Worm (Caenorhabditis elegans): ENCODE results near the gene nlf-1.

nlf-1 gene

ce11 chrX:975236-975535 lies 42.2 kb downstream of the nlf-1 start:
- TF ChIP-seq C06A6.2 (GFP tag; conservative IDR thresholded peaks at IDR 0.05) (no peak), snpc-4 (GFP tag; optimal IDR thresholded peaks at IDR 0.05) (no peak), snpc-4 (tag; optimal IDR thresholded peaks at IDR 0.05) (peak in 2 of 4 experiments; percentile 62 to 72)

ce11 chrX:974499-975235 lies 42.7 kb downstream of the nlf-1 start, which contains the start of gene vps-45:
Gene vps-45 (minus strand): TSS chrX:974848.
- peak; percentile 38 for TF ChIP-seq hmg-1.2 (GFP tag; IDR thresholded peaks at IDR 0.05)
- TF ChIP-seq snpc-4 (GFP tag; optimal IDR thresholded peaks at IDR 0.05): no peak
- peak in 2 of 4 experiments; percentile 80 to 82 for TF ChIP-seq snpc-4 (tag; optimal IDR thresholded peaks at IDR 0.05)
- no peak for TF ChIP-seq die-1 (tag; optimal IDR thresholded peaks at IDR 0.05)
- peak; percentile 41 for TF ChIP-seq ceh-27 (GFP tag; optimal IDR thresholded peaks at IDR 0.05)
- TF ChIP-seq athp-1 (tag; optimal IDR thresholded peaks at IDR 0.05): no peak
- TF ChIP-seq snpc-3.4 (tag; optimal IDR thresholded peaks at IDR 0.05): no peak
- TF ChIP-seq fkh-3 (tag; optimal IDR thresholded peaks at IDR 0.05): no peak
- TF ChIP-seq nhr-80 (tag; optimal IDR thresholded peaks at IDR 0.05): peak; percentile 37
- TF ChIP-seq nhr-90 (tag; optimal IDR thresholded peaks at IDR 0.05): no peak
- TF ChIP-seq attf-5 (GFP tag; optimal IDR thresholded peaks at IDR 0.05): peak; percentile 21
- TF ChIP-seq atf-7 (tag; optimal IDR thresholded peaks at IDR 0.05): no peak
- TF ChIP-seq ekl-4 (GFP tag; IDR thresholded peaks at IDR 0.05): no peak
- TF ChIP-seq lin-40 (tag; optimal IDR thresholded peaks at IDR 0.05): peak; percentile 8
- peak; percentile 69 for TF ChIP-seq zfh-2 (GFP tag; conservative IDR thresholded peaks at IDR 0.05)
- TF ChIP-seq gei-17 (GFP tag; optimal IDR thresholded peaks at IDR 0.05): no peak
- TF ChIP-seq lin-54 (GFP tag; optimal IDR thresholded peaks at IDR 0.05): no peak
- TF ChIP-seq lsl-1 (GFP tag; optimal IDR thresholded peaks at IDR 0.05): no peak
- TF ChIP-seq T26A5.8 (tag; optimal IDR thresholded peaks at IDR 0.05): no peak
- TF ChIP-seq C17E4.6 (GFP tag; IDR thresholded peaks at IDR 0.05): no peak
- no peak for TF ChIP-seq mes-4 (tag; optimal IDR thresholded peaks at IDR 0.05)

- no peak for TF ChIP-seq hlh-12 (tag; optimal IDR thresholded peaks at IDR 0.05)
- TF ChIP-seq mcd-1 (GFP tag; IDR thresholded peaks at IDR 0.05): no peak
- no peak for TF ChIP-seq rpc-1 (optimal IDR thresholded peaks at IDR 0.05)
- TF ChIP-seq rpc-1 (tag; optimal IDR thresholded peaks at IDR 0.05): no peak
- no peak for TF ChIP-seq T07F8.4 (tag; optimal IDR thresholded peaks at IDR 0.05)
- no peak for TF ChIP-seq D2030.7 (GFP tag; IDR thresholded peaks at IDR 0.05)
- TF ChIP-seq zim-3 (tag; optimal IDR thresholded peaks at IDR 0.05): no peak
- TF ChIP-seq attf-5 (GFP tag; optimal IDR thresholded peaks at IDR 0.05): no peak
- no peak for TF ChIP-seq repo-1 (tag; optimal IDR thresholded peaks at IDR 0.05)
- TF ChIP-seq F37B4.10 (GFP tag; IDR thresholded peaks at IDR 0.05): no peak
- TF ChIP-seq fkh-3 (tag; optimal IDR thresholded peaks at IDR 0.05): no peak
- no peak for TF ChIP-seq Y95B8A.8 (GFP tag; IDR thresholded peaks at IDR 0.05)
- no peak for TF ChIP-seq B0035.1 (tag; optimal IDR thresholded peaks at IDR 0.05)
- TF ChIP-seq hmg-1.2 (GFP tag; IDR thresholded peaks at IDR 0.05): no peak
- TF ChIP-seq attf-3 (GFP tag; conservative IDR thresholded peaks at IDR 0.05): no peak
- TF ChIP-seq ztf-22 (GFP tag; optimal IDR thresholded peaks at IDR 0.05): no peak
- TF ChIP-seq F52B5.7 (tag; optimal IDR thresholded peaks at IDR 0.05): no peak
- TF ChIP-seq ZK185.1 (tag; optimal IDR thresholded peaks at IDR 0.05; ENCODE audit: poor library complexity, severe bottlenecking): no peak
- TF ChIP-seq F33H1.4 (GFP tag; IDR thresholded peaks at IDR 0.05): no peak
- TF ChIP-seq zfh-2 (GFP tag; conservative IDR thresholded peaks at IDR 0.05): no peak
Measured at ce11 chrX:970072-970471, 47.3 kb downstream of the nlf-1 start, which contains the start of gene C44C1.6. Gene C44C1.6 (minus strand): TSS chrX:970270.

All from whole organism, young adult.